Worm (Caenorhabditis elegans) whole organism, L4/young adult: Measurements from ENCODE around the gene prcc-1.

ENCODE experiments used
- W03F9.2 ChIP-seq: fragments of 150-350 bp; optimal IDR thresholded peaks from 2 replicates; lab custom pipeline; 2014; ENCODE audit warnings: missing biosample characterization, missing genetic modification characterization
- dao-5 ChIP-seq: sonication (generic microtip); optimal IDR thresholded peaks from 2 replicates; lab custom pipeline; 2016; ENCODE audit warnings: missing genotype, missing genetic modification characterization, moderate library complexity, missing compliant biosample characterization
- him-1 ChIP-seq: sonication (generic microtip); optimal IDR thresholded peaks from 2 replicates; lab custom pipeline; 2016; ENCODE audit warnings: missing genotype, missing genetic modification reagents, missing genetic modification characterization, missing compliant biosample characterization

DNA sequence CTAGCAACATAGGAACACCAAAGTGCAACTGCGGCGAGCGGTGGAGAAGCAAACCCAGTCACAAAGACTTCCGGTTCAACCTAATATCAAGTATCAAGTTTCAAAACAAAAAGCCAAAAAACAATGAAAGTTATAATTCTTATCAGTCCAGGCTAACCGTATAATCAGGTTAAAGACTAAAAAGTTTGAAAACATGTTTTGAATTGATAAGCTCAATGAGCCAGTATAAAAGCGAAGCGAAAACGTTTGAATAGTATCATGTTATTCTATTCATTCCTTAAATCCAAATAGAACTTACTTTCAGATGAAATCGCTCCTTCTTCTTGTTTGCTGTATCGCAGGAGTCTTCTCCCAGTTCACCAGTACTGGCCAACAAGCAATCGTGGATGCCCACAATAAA, 42.5 kb downstream of the prcc-1 start, which contains the start of gene scl-11:
- TF ChIP-seq him-1 (tag; lab: Kevin White, UChicago) (no peak), W03F9.2 (tag; lab: Kevin White, UChicago) (no peak), dao-5 (tag; lab: Kevin White, UChicago) (no peak)
